Fruit fly (Drosophila melanogaster) whole organism, prepupa: Measurements from ENCODE around the gene CG14082.

Source experiments
- CG10631 ChIP-seq: fragments of 200-800 bp; sonication (Bioruptor generic); optimal IDR thresholded peaks from 2 replicates; lab custom pipeline; 2016; ENCODE audit warnings: missing biosample characterization, missing genetic modification characterization
- CG10669 ChIP-seq: fragments of 200-800 bp; sonication (Bioruptor generic); optimal IDR thresholded peaks from 3 replicates; lab custom pipeline; 2018; ENCODE audit warnings: missing biosample characterization, mild to moderate bottlenecking, missing genetic modification characterization, moderate library complexity
- CG11294 ChIP-seq: fragments of 200-800 bp; sonication (Bioruptor generic); IDR thresholded peaks from 2 replicates; pipeline ENCODE4 v1.3.6; 2022; ENCODE audit warnings: missing biosample characterization, missing genetic modification characterization
- CG11762 ChIP-seq: fragments of 200-800 bp; sonication (Bioruptor generic); optimal IDR thresholded peaks from 3 replicates; lab custom pipeline; 2016; ENCODE audit warnings: missing biosample characterization, missing genetic modification characterization; ENCODE audit not compliant: insufficient read depth
- CG11902 ChIP-seq: fragments of 200-800 bp; sonication (Bioruptor generic); optimal IDR thresholded peaks from 3 replicates; lab custom pipeline; 2016; ENCODE audit warnings: missing biosample characterization, missing genetic modification characterization
- CG15336 ChIP-seq: fragments of 200-800 bp; sonication (Bioruptor generic); IDR thresholded peaks from 2 replicates; pipeline ENCODE4 v1.3.6; 2022; ENCODE audit warnings: missing biosample characterization, missing genetic modification characterization
- CG16779 ChIP-seq: fragments of 200-800 bp; sonication (Bioruptor generic); optimal IDR thresholded peaks from 3 replicates; lab custom pipeline; 2017; ENCODE audit warnings: missing biosample characterization, mild to moderate bottlenecking, missing genetic modification characterization
- CG3032 ChIP-seq: fragments of 200-800 bp; optimal IDR thresholded peaks from 2 replicates; lab custom pipeline; 2019; ENCODE audit warnings: missing biosample characterization, mild to moderate bottlenecking, missing genetic modification characterization, moderate library complexity
- CG31627 ChIP-seq: fragments of 200-800 bp; sonication (Bioruptor generic); optimal IDR thresholded peaks from 3 replicates; lab custom pipeline; 2016; ENCODE audit warnings: missing biosample characterization, missing genetic modification characterization
- CG32006 ChIP-seq: fragments of 200-800 bp; sonication (Bioruptor generic); optimal IDR thresholded peaks from 3 replicates; lab custom pipeline; 2017; ENCODE audit warnings: missing biosample characterization, mild to moderate bottlenecking, missing genetic modification characterization
- CG34406 ChIP-seq: fragments of 200-800 bp; sonication (Bioruptor generic); optimal IDR thresholded peaks from 3 replicates; lab custom pipeline; 2016; ENCODE audit warnings: missing biosample characterization, missing genetic modification characterization
- CG3919 ChIP-seq: fragments of 200-800 bp; sonication (Bioruptor generic); optimal IDR thresholded peaks from 3 replicates; lab custom pipeline; 2016; ENCODE audit warnings: missing biosample characterization, missing genetic modification characterization
- CG6163 ChIP-seq: fragments of 200-800 bp; sonication (Bioruptor generic); IDR thresholded peaks from 3 replicates; pipeline ENCODE4 v1.3.6; 2022; ENCODE audit warnings: missing biosample characterization, missing genetic modification characterization
- CG6808 ChIP-seq: fragments of 200-800 bp; sonication (Bioruptor generic); optimal IDR thresholded peaks from 3 replicates; lab custom pipeline; 2017; ENCODE audit warnings: missing biosample characterization, missing genetic modification characterization, mild to moderate bottlenecking, moderate library complexity, missing genetic modification reagents
- CG6854 ChIP-seq: fragments of 200-800 bp; sonication (Bioruptor generic); optimal IDR thresholded peaks from 2 replicates; lab custom pipeline; 2017; ENCODE audit warnings: missing biosample characterization, mild to moderate bottlenecking, missing genetic modification characterization
- CG7368 ChIP-seq: fragments of 200-800 bp; sonication (Bioruptor generic); optimal IDR thresholded peaks from 3 replicates; lab custom pipeline; 2016; ENCODE audit warnings: missing biosample characterization, missing genetic modification characterization
- CG8319 ChIP-seq: fragments of 200-800 bp; sonication (Bioruptor generic); optimal IDR thresholded peaks from 3 replicates; lab custom pipeline; 2016; ENCODE audit warnings: missing biosample characterization, missing genetic modification characterization
- CG8632 ChIP-seq: fragments of 200-800 bp; sonication (Bioruptor generic); optimal IDR thresholded peaks from 3 replicates; lab custom pipeline; 2016; ENCODE audit warnings: missing biosample characterization, missing genetic modification characterization
- CG9139 ChIP-seq: fragments of 200-800 bp; sonication (Bioruptor generic); optimal IDR thresholded peaks from 3 replicates; lab custom pipeline; 2017; ENCODE audit warnings: missing biosample characterization, mild to moderate bottlenecking, missing genetic modification characterization
- Eip75B ChIP-seq: fragments of 200-800 bp; sonication (Bioruptor generic); optimal IDR thresholded peaks from 3 replicates; lab custom pipeline; 2016; ENCODE audit warnings: missing biosample characterization, missing genetic modification characterization
- Eip93F ChIP-seq: fragments of 200-800 bp; sonication (Bioruptor generic); optimal IDR thresholded peaks from 2 replicates; lab custom pipeline; 2016; ENCODE audit warnings: missing biosample characterization, mild to moderate bottlenecking, missing genetic modification characterization
- Ets21C ChIP-seq: fragments of 200-800 bp; sonication (Bioruptor generic); optimal IDR thresholded peaks from 3 replicates; lab custom pipeline; 2016; ENCODE audit warnings: missing biosample characterization, missing genetic modification characterization
- Ets96B ChIP-seq: fragments of 200-800 bp; optimal IDR thresholded peaks from 2 replicates; lab custom pipeline; 2019; ENCODE audit warnings: missing biosample characterization, mild to moderate bottlenecking, missing genetic modification characterization, moderate library complexity
- Gug ChIP-seq: fragments of 200-800 bp; sonication (Bioruptor generic); IDR thresholded peaks from 2 replicates; pipeline ENCODE4 v1.3.6; 2022; ENCODE audit warnings: missing biosample characterization, missing genetic modification characterization
- Hr38 ChIP-seq: sonication (Bioruptor generic); optimal IDR thresholded peaks from 2 replicates; lab custom pipeline; 2016; ENCODE audit warnings: missing biosample characterization, missing genetic modification characterization
- Hr39 ChIP-seq: fragments of 200-800 bp; sonication (Bioruptor generic); optimal IDR thresholded peaks from 2 replicates; lab custom pipeline; 2016; ENCODE audit warnings: missing biosample characterization, missing genetic modification characterization
- Lpt ChIP-seq: fragments of 200-800 bp; sonication (Bioruptor generic); optimal IDR thresholded peaks from 3 replicates; lab custom pipeline; 2016; ENCODE audit warnings: missing biosample characterization, missing genetic modification characterization
- Met ChIP-seq: fragments of 200-800 bp; sonication (Bioruptor generic); optimal IDR thresholded peaks from 3 replicates; lab custom pipeline; 2016; ENCODE audit warnings: missing biosample characterization, missing genetic modification characterization
- Smox ChIP-seq: fragments of 200-800 bp; sonication (Bioruptor generic); optimal IDR thresholded peaks from 3 replicates; lab custom pipeline; 2016; ENCODE audit warnings: missing biosample characterization, missing genetic modification characterization
- Sox14 ChIP-seq: fragments of 200-800 bp; sonication (Bioruptor generic); optimal IDR thresholded peaks from 3 replicates; lab custom pipeline; 2016; ENCODE audit warnings: missing biosample characterization, missing genetic modification characterization
- Sox15 ChIP-seq: fragments of 200-800 bp; sonication (Bioruptor generic); optimal IDR thresholded peaks from 3 replicates; lab custom pipeline; 2016; ENCODE audit warnings: missing biosample characterization, missing genetic modification characterization
- achi ChIP-seq: fragments of 200-800 bp; sonication (Bioruptor generic); optimal IDR thresholded peaks from 3 replicates; lab custom pipeline; 2016; ENCODE audit warnings: missing biosample characterization, missing genetic modification characterization
- acj6 ChIP-seq: fragments of 200-800 bp; sonication (Bioruptor generic); optimal IDR thresholded peaks from 3 replicates; lab custom pipeline; 2016; ENCODE audit warnings: missing biosample characterization, missing genetic modification characterization
- cyc ChIP-seq: fragments of 200-800 bp; sonication (Bioruptor generic); optimal IDR thresholded peaks from 3 replicates; lab custom pipeline; 2016; ENCODE audit warnings: missing biosample characterization, missing genetic modification characterization
- dac ChIP-seq: fragments of 200-800 bp; sonication (Bioruptor generic); optimal IDR thresholded peaks from 2 replicates; lab custom pipeline; 2017; ENCODE audit warnings: missing biosample characterization, mild to moderate bottlenecking, missing genetic modification characterization
- eg ChIP-seq: fragments of 200-800 bp; sonication (Bioruptor generic); IDR thresholded peaks from 3 replicates; pipeline ENCODE4 v1.3.6; 2022; ENCODE audit warnings: missing biosample characterization, missing genetic modification characterization
- esn ChIP-seq: fragments of 200-800 bp; sonication (Bioruptor generic); optimal IDR thresholded peaks from 2 replicates; lab custom pipeline; 2016; ENCODE audit warnings: missing biosample characterization, mild to moderate bottlenecking, missing genetic modification characterization, moderate library complexity
- fd59A ChIP-seq: fragments of 200-800 bp; sonication (Bioruptor generic); optimal IDR thresholded peaks from 2 replicates; lab custom pipeline; 2017; ENCODE audit warnings: missing biosample characterization, mild to moderate bottlenecking, missing genetic modification characterization, missing genetic modification reagents
- fd85E ChIP-seq: fragments of 200-800 bp; sonication (Bioruptor generic); optimal IDR thresholded peaks from 3 replicates; lab custom pipeline; 2016; ENCODE audit warnings: missing biosample characterization, missing genetic modification characterization
- fkh ChIP-seq: fragments of 200-800 bp; sonication (Bioruptor generic); optimal IDR thresholded peaks from 3 replicates; lab custom pipeline; 2017; ENCODE audit warnings: missing biosample characterization, mild to moderate bottlenecking, missing genetic modification characterization, moderate library complexity
- net ChIP-seq: fragments of 200-800 bp; sonication (Bioruptor generic); optimal IDR thresholded peaks from 3 replicates; lab custom pipeline; 2016; ENCODE audit warnings: missing biosample characterization, missing genetic modification characterization
- spab ChIP-seq: fragments of 200-800 bp; sonication (Bioruptor generic); optimal IDR thresholded peaks from 2 replicates; lab custom pipeline; 2017; ENCODE audit warnings: missing biosample characterization, mild to moderate bottlenecking, missing genetic modification characterization, missing genetic modification reagents
- svp ChIP-seq: fragments of 200-800 bp; sonication (Bioruptor generic); peaks from one replicate; lab custom pipeline; 2016; ENCODE audit warnings: missing biosample characterization, missing genetic modification characterization
- topi ChIP-seq: fragments of 200-800 bp; sonication (Bioruptor generic); optimal IDR thresholded peaks from 3 replicates; lab custom pipeline; 2016; ENCODE audit warnings: missing biosample characterization, missing genetic modification characterization
- vri ChIP-seq: fragments of 200-800 bp; sonication (Bioruptor generic); optimal IDR thresholded peaks from 3 replicates; lab custom pipeline; 2016; ENCODE audit warnings: missing biosample characterization, mild to moderate bottlenecking, missing genetic modification characterization

The CG14082 gene

DNA sequence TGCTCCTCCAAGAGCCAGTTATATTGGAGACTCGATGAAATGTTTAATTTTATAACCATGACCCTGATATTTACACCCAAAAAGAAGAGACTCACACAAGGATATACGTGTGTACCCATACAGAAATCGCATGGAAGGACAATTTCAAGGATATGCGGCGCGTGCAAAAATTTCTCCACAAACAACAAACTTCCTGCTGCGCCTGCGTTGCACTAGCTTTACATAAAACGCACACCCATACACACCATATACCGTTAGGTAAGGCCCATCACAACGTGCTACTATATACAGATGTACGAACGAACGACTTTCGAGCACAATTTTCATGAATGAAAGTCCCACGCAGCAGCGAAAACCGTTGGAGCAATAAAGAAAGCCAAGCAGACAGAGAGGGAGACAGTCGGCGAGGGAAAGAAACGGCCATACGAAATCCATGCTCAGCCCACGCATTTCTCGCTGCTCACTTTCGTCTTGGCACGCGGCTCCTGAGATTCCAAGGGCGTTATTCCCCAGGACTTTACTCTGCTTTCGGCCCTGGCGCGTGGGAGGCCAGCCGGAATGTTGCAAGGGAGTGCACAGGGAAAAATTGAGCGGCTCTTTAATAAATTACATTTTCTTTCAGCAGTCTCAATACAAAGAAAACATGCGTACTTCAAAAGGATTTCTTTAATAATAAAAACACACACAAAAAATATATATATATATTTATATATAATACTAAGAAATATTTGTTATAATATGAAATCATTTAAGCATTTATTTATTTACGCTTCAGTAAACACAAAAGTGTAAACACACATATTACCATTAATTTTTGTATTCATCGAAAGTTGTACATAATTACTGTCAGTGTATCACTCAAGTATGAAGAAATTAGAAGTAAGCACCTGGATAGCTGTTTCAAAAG is 51.2 kb downstream of the CG14082 start (continued):
- TF ChIP-seq eg = peak; percentile 37; the same call in 1 of the 3 replicates
- TF ChIP-seq Gug = no peak
- peak; percentile 33 for TF ChIP-seq acj6 (GFP tag; lab: Kevin White, UChicago)

DNA sequence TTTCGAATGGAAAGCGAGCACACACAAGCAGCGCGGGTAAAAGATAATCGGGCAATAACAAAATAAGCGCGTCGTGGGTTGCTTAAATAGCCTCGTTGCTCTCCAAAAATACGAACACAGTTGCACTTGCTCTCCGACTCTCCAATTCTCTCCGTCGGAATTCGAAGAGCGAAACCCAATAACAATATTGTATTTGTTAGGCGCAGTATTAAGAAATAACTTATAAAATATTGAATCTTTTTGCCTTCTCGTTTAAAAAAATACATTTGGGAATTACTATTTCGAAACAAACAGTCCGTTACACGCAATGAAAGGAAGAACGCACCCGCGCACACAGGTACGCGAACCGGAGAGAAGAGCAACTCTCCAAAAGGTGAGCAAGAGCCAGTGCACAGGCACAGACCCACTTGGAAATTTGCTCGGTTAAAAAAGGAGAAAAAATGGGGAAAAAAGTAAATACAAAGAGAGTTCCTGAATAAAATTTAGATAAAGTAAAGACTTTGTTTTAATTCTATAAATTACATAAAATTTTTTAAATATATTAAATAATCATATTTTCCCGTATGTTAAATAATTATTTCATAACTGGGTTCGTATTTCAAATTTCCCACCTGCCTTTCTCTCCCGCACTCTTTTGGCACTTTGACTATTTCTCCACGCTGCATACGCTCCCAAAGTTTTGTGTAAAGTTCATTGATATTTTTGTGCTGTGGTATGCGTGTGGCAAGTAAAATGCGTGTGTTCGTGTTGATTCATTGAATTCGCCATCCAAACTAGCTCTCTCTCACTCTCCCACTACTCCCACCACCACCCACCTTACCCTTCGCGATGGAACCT is 52.2 kb downstream of the CG14082 start, which contains the start of gene Mkp3:
Gene Mkp3 (minus strand): TSS at position 63 of the 837 bp plus-strand sequence.
- TF ChIP-seq eg (peak; percentile 95), CG11294 (peak; percentile 87), CG8319 (GFP tag; lab: Kevin White, UChicago) (peak; percentile 61), CG8632 (GFP tag; lab: Kevin White, UChicago) (peak; percentile 85), fd59A (GFP tag; lab: Kevin White, UChicago) (peak; percentile 83), CG32006 (GFP tag; lab: Kevin White, UChicago) (peak; percentile 93), svp (GFP tag; lab: Kevin White, UChicago) (peak; percentile 83), dac (GFP tag; lab: Kevin White, UChicago) (peak; percentile 71), fd85E (GFP tag; lab: Kevin White, UChicago) (peak; percentile 30), CG6854 (peak; percentile 74), vri (GFP tag; lab: Kevin White, UChicago) (peak; percentile 73), CG11902 (GFP tag; lab: Kevin White, UChicago) (peak; percentile 55), CG16779 (tag; lab: Kevin White, UChicago) (peak; percentile 88), Smox (GFP tag; lab: Kevin White, UChicago) (peak; percentile 59), fkh (peak; percentile 81), achi (GFP tag; lab: Kevin White, UChicago) (peak; percentile 92), Sox15 (peak; percentile 61), CG7368 (peak; percentile 64), Eip93F (GFP tag; lab: Kevin White, UChicago) (peak; percentile 81), CG3919 (GFP tag; lab: Kevin White, UChicago) (peak; percentile 85), Hr38 (GFP tag; lab: Kevin White, UChicago) (no peak), Gug (peak; percentile 91), CG10631 (GFP tag; lab: Kevin White, UChicago) (peak; percentile 87), Met (GFP tag; lab: Kevin White, UChicago) (peak; percentile 73), topi (peak; percentile 58), Lpt (GFP tag; lab: Kevin White, UChicago) (peak; percentile 86), cyc (GFP tag; lab: Kevin White, UChicago) (peak; percentile 54), CG10669 (peak; percentile 82), CG3032 (peak; percentile 91), CG31627 (GFP tag; lab: Kevin White, UChicago) (peak; percentile 10), CG11762 (GFP tag; lab: Kevin White, UChicago) (peak; percentile 81), Ets96B (tag; lab: Kevin White, UChicago) (peak; percentile 91), Hr39 (GFP tag; lab: Kevin White, UChicago) (peak; percentile 51), acj6 (GFP tag; lab: Kevin White, UChicago) (peak; percentile 87), spab (GFP tag; lab: Kevin White, UChicago) (peak; percentile 89), CG15336 (GFP tag; lab: Robert Waterston, UW) (peak; percentile 98), CG6808 (peak; percentile 87), esn (GFP tag; lab: Kevin White, UChicago) (peak; percentile 79), Sox14 (peak; percentile 51), CG34406 (GFP tag; lab: Kevin White, UChicago) (peak; percentile 88), Eip75B (peak; percentile 63), Ets21C (peak; percentile 14), CG9139 (GFP tag; lab: Kevin White, UChicago) (peak; percentile 79), CG6163 (peak; percentile 93), net (peak; percentile 85)
